Fruit fly (Drosophila melanogaster): ENCODE results near the gene CG9970.

DNA sequence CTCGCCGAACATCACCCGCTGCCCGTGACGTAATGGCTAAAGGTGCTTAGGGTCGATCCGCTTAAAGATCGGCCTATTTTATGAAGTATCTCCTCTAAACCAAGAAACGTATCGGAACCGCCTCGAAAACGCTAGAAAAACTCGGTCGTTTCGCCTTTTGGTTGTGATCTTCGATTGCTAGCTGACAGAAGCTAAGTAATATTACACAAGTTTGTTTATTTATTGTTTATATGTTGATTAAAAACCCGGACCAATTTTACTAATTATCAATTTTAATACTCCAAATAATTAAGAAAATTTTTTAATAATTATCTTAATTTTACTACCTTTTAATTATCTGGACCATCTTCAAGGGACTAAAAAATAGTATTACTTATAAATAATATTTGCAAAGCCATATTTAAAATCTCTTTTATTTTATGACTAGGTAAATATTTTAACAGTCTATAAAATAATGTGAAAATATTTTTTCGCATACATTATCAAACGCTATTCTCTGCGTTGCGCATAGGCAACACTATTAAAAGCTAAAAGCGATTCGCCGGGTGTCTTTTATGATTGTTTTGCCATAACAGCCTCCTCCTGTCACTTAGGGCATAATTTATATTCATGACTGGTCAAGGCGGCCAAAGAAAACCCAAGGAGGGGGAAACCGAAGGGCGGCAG lies 22.5 kb downstream of the CG9970 start:
- TF ChIP-seq EcR (GFP tag; optimal IDR thresholded peaks at IDR 0.05) (no peak), CG9948 (tag; optimal IDR thresholded peaks at IDR 0.05) (no peak), fd96Ca (GFP tag; IDR thresholded peaks at IDR 0.05) (no peak), CG4496 (GFP tag; IDR thresholded peaks at IDR 0.05) (no peak)
